Fruit fly (Drosophila melanogaster) whole organism, embryonic: Measurements from ENCODE around the gene Caf1-55.

Experiments used
- Ada2b ChIP-seq: fragments of 200-800 bp; sonication (Bioruptor generic); IDR thresholded peaks from 2 replicates; pipeline ENCODE4 v1.3.6; 2022; ENCODE audit warnings: missing biosample characterization, missing genetic modification characterization
- Atf-2 ChIP-seq: fragments of 200-800 bp; sonication (Bioruptor generic); optimal IDR thresholded peaks from 2 replicates; lab custom pipeline; 2016; ENCODE audit warnings: missing biosample characterization, missing genetic modification characterization
- CG10366 ChIP-seq: fragments of 200-800 bp; sonication (Bioruptor generic); IDR thresholded peaks from 2 replicates; pipeline ENCODE4 v1.3.6; 2022; ENCODE audit warnings: missing biosample characterization, missing genetic modification characterization
- CG12299 ChIP-seq: fragments of 200-800 bp; sonication (Bioruptor generic); optimal IDR thresholded peaks from 2 replicates; lab custom pipeline; 2018; ENCODE audit warnings: missing biosample characterization, mild to moderate bottlenecking, missing genetic modification characterization
- CG1233 ChIP-seq: fragments of 200-800 bp; sonication (Bioruptor generic); optimal IDR thresholded peaks from 4 replicates; lab custom pipeline; 2018; ENCODE audit warnings: missing biosample characterization, mild to moderate bottlenecking, missing genetic modification characterization
- CG12659 ChIP-seq: fragments of 200-800 bp; sonication (Bioruptor generic); optimal IDR thresholded peaks from 3 replicates; lab custom pipeline; 2017; ENCODE audit warnings: mild to moderate bottlenecking, missing biosample characterization, missing genetic modification reagents, missing genetic modification characterization
- CG12942 ChIP-seq: fragments of 200-800 bp; sonication (Bioruptor generic); optimal IDR thresholded peaks from 3 replicates; lab custom pipeline; 2016; ENCODE audit warnings: missing biosample characterization, missing genetic modification characterization
- CG15696 ChIP-seq: fragments of 200-800 bp; sonication (Bioruptor generic); optimal IDR thresholded peaks from 2 replicates; lab custom pipeline; 2019; ENCODE audit warnings: missing biosample characterization, mild to moderate bottlenecking, missing genetic modification characterization, moderate library complexity
- CG1602 ChIP-seq: fragments of 200-800 bp; sonication (Bioruptor generic); optimal IDR thresholded peaks from 3 replicates; lab custom pipeline; 2016; ENCODE audit warnings: missing biosample characterization, missing genetic modification characterization
- CG17912 ChIP-seq: fragments of 200-800 bp; sonication (Bioruptor generic); optimal IDR thresholded peaks from 2 replicates; lab custom pipeline; 2018; ENCODE audit warnings: missing biosample characterization, mild to moderate bottlenecking, missing genetic modification characterization
- CG30431 ChIP-seq: fragments of 200-800 bp; sonication (Bioruptor generic); optimal IDR thresholded peaks from 2 replicates; lab custom pipeline; 2017; ENCODE audit warnings: missing biosample characterization, missing genetic modification characterization
- CG33557 ChIP-seq: fragments of 200-800 bp; sonication (Bioruptor generic); optimal IDR thresholded peaks from 2 replicates; lab custom pipeline; 2019; ENCODE audit warnings: missing biosample characterization, mild to moderate bottlenecking, missing genetic modification characterization, moderate library complexity
- CG4730 ChIP-seq: fragments of 200-800 bp; sonication (Bioruptor generic); IDR thresholded peaks from 2 replicates; pipeline ENCODE4 v1.3.6; 2022; ENCODE audit warnings: missing biosample characterization, missing genetic modification characterization
- CG4820 ChIP-seq: fragments of 200-800 bp; sonication (Bioruptor generic); optimal IDR thresholded peaks from 3 replicates; lab custom pipeline; 2016; ENCODE audit warnings: missing biosample characterization, missing genetic modification characterization
- CG5180 ChIP-seq: fragments of 200-800 bp; sonication (Bioruptor generic); optimal IDR thresholded peaks from 3 replicates; lab custom pipeline; 2017; ENCODE audit warnings: missing biosample characterization, missing genetic modification characterization, mild to moderate bottlenecking, moderate library complexity, missing genetic modification reagents
- CG7556 ChIP-seq: fragments of 200-800 bp; sonication (Bioruptor generic); optimal IDR thresholded peaks from 2 replicates; lab custom pipeline; 2017; ENCODE audit warnings: missing biosample characterization, mild to moderate bottlenecking, missing genetic modification characterization
- CG7963 ChIP-seq: fragments of 200-800 bp; sonication (Bioruptor generic); IDR thresholded peaks from 3 replicates; pipeline ENCODE4 v1.3.6; 2022; ENCODE audit warnings: missing biosample characterization, missing genetic modification characterization; ENCODE audit not compliant: partially characterized antibody
- CG8281 ChIP-seq: fragments of 200-800 bp; sonication (Bioruptor generic); optimal IDR thresholded peaks from 2 replicates; lab custom pipeline; 2018; ENCODE audit warnings: missing biosample characterization, mild to moderate bottlenecking, missing genetic modification characterization, moderate library complexity
- CG9609 ChIP-seq: fragments of 200-800 bp; sonication (Bioruptor generic); optimal IDR thresholded peaks from 3 replicates; lab custom pipeline; 2016; ENCODE audit warnings: missing biosample characterization, missing genetic modification characterization
- CG9932 ChIP-seq: fragments of 200-800 bp; sonication (Bioruptor generic); IDR thresholded peaks from 2 replicates; pipeline ENCODE4 v1.3.6; 2022; ENCODE audit warnings: missing biosample characterization, missing genetic modification characterization
- Dip3 ChIP-seq: fragments of 200-800 bp; sonication (Bioruptor generic); optimal IDR thresholded peaks from 3 replicates; lab custom pipeline; 2016; ENCODE audit warnings: missing biosample characterization, missing genetic modification characterization
- Ets97D ChIP-seq: fragments of 200-800 bp; sonication (Bioruptor generic); optimal IDR thresholded peaks from 3 replicates; lab custom pipeline; 2016; ENCODE audit warnings: missing biosample characterization, missing genetic modification characterization
- Fer2 ChIP-seq: fragments of 200-800 bp; sonication (Bioruptor generic); optimal IDR thresholded peaks from 2 replicates; lab custom pipeline; 2018; ENCODE audit warnings: missing biosample characterization, mild to moderate bottlenecking, missing genetic modification characterization, moderate library complexity
- H15 ChIP-seq: fragments of 200-800 bp; sonication (Bioruptor generic); IDR thresholded peaks from 3 replicates; pipeline ENCODE4 v1.3.6; 2022; ENCODE audit warnings: missing biosample characterization, missing genetic modification characterization
- HLH3B ChIP-seq: fragments of 200-800 bp; sonication (Bioruptor generic); IDR thresholded peaks from 2 replicates; pipeline ENCODE4 v1.3.6; 2022; ENCODE audit warnings: missing biosample characterization, missing genetic modification characterization
- Med ChIP-seq: fragments of 200-800 bp; sonication (Bioruptor generic); peaks from one replicate; lab custom pipeline; 2016; ENCODE audit warnings: missing biosample characterization, missing genetic modification characterization, mild to moderate bottlenecking, inconsistent platforms, moderate library complexity
- Mrtf ChIP-seq: fragments of 200-800 bp; sonication (Bioruptor generic); IDR thresholded peaks from 3 replicates; pipeline ENCODE4 v1.3.6; 2022; ENCODE audit warnings: missing biosample characterization, missing genetic modification characterization
- Myb ChIP-seq: fragments of 200-800 bp; sonication (Bioruptor generic); optimal IDR thresholded peaks from 2 replicates; lab custom pipeline; 2016; ENCODE audit warnings: missing biosample characterization, missing genetic modification characterization
- Ravus ChIP-seq: fragments of 200-800 bp; sonication (Bioruptor generic); IDR thresholded peaks from 2 replicates; pipeline ENCODE4 v1.3.6; 2022; ENCODE audit warnings: missing biosample characterization, missing genetic modification characterization
- Xbp1 ChIP-seq: fragments of 200-800 bp; sonication (Bioruptor generic); optimal IDR thresholded peaks from 3 replicates; lab custom pipeline; 2016; ENCODE audit warnings: missing biosample characterization, mild to moderate bottlenecking, missing genetic modification characterization
- Xrp1 ChIP-seq: fragments of 200-800 bp; sonication (Bioruptor generic); IDR thresholded peaks from 2 replicates; pipeline ENCODE4 v1.3.6; 2022; ENCODE audit warnings: missing biosample characterization, missing genetic modification characterization
- abd-A ChIP-seq: fragments of 200-800 bp; sonication (Bioruptor generic); optimal IDR thresholded peaks from 3 replicates; lab custom pipeline; 2019; ENCODE audit warnings: missing biosample characterization, mild to moderate bottlenecking, missing genetic modification characterization, moderate library complexity
- al ChIP-seq: fragments of 200-800 bp; sonication (Bioruptor generic); IDR thresholded peaks from 2 replicates; pipeline ENCODE4 v1.3.6; 2022; ENCODE audit warnings: missing biosample characterization, missing genetic modification characterization
- ash1 ChIP-seq: fragments of 200-800 bp; sonication (Bioruptor generic); optimal IDR thresholded peaks from 2 replicates; lab custom pipeline; 2018; ENCODE audit warnings: missing biosample characterization, mild to moderate bottlenecking, missing genetic modification characterization
- emc ChIP-seq: fragments of 200-800 bp; sonication (Bioruptor generic); optimal IDR thresholded peaks from 2 replicates; lab custom pipeline; 2016; ENCODE audit warnings: missing biosample characterization, missing genetic modification characterization
- en ChIP-seq: fragments of 200-800 bp; sonication (Bioruptor generic); optimal IDR thresholded peaks from 2 replicates; lab custom pipeline; 2016; ENCODE audit warnings: missing biosample characterization, missing genetic modification characterization
- fd3F ChIP-seq: fragments of 200-800 bp; sonication (Bioruptor generic); optimal IDR thresholded peaks from 2 replicates; lab custom pipeline; 2018; ENCODE audit warnings: missing biosample characterization, mild to moderate bottlenecking, missing genetic modification characterization, moderate library complexity
- fd96Cb ChIP-seq: fragments of 200-800 bp; sonication (Bioruptor generic); optimal IDR thresholded peaks from 2 replicates; lab custom pipeline; 2018; ENCODE audit warnings: missing biosample characterization, mild to moderate bottlenecking, missing genetic modification characterization, moderate library complexity
- insv ChIP-seq, 2 experiments: fragments of 200-800 bp; sonication (Bioruptor generic); optimal IDR thresholded peaks; 3 replicates each; lab custom pipeline; 2016 to 2018; ENCODE audit warnings: missing biosample characterization in 2 of 2, missing genetic modification characterization in 2 of 2
- ken ChIP-seq: fragments of 200-800 bp; sonication (Bioruptor generic); IDR thresholded peaks from 3 replicates; pipeline ENCODE4 v1.3.6; 2022; ENCODE audit warnings: missing biosample characterization, missing genetic modification characterization
- lab ChIP-seq: fragments of 200-800 bp; sonication (Bioruptor generic); optimal IDR thresholded peaks from 3 replicates; lab custom pipeline; 2017; ENCODE audit warnings: missing biosample characterization, missing genetic modification characterization, mild to moderate bottlenecking, moderate library complexity, missing genetic modification reagents
- lov ChIP-seq, 2 experiments: fragments of 200-800 bp in 1 of 2; fragments of >200 bp in 1 of 2; sonication (Bioruptor generic) in 1 of 2; IDR thresholded peaks in 1 of 2; optimal IDR thresholded peaks in 1 of 2; 2 replicates in 1 of 2; 3 replicates in 1 of 2; pipeline versions ENCODE4 v1.3.6 to Lab custom; 2017 to 2022; ENCODE audit warnings: missing biosample characterization in 1 of 2, missing genetic modification characterization in 1 of 2
- mirr ChIP-seq: fragments of 200-800 bp; sonication (Bioruptor generic); optimal IDR thresholded peaks from 3 replicates; lab custom pipeline; 2018; ENCODE audit warnings: missing biosample characterization, mild to moderate bottlenecking, missing genetic modification characterization
- odd ChIP-seq: fragments of 200-800 bp; sonication (Bioruptor generic); optimal IDR thresholded peaks from 2 replicates; lab custom pipeline; 2017; ENCODE audit warnings: missing biosample characterization, mild to moderate bottlenecking, missing genetic modification characterization
- pnt ChIP-seq: fragments of 200-800 bp; sonication (Bioruptor generic); optimal IDR thresholded peaks from 3 replicates; lab custom pipeline; 2016; ENCODE audit warnings: missing biosample characterization, missing genetic modification characterization
- tio ChIP-seq: fragments of 200-800 bp; sonication (Bioruptor generic); optimal IDR thresholded peaks from 2 replicates; lab custom pipeline; 2017; ENCODE audit warnings: missing biosample characterization, missing genetic modification characterization, inconsistent platforms
- tup ChIP-seq: fragments of 200-800 bp; sonication (Bioruptor generic); optimal IDR thresholded peaks from 2 replicates; lab custom pipeline; 2016; ENCODE audit warnings: missing biosample characterization, mild to moderate bottlenecking, missing genetic modification characterization, moderate library complexity
- wor ChIP-seq: fragments of 200-800 bp; sonication (Bioruptor generic); IDR thresholded peaks from 2 replicates; pipeline ENCODE4 v1.3.6; 2022; ENCODE audit warnings: missing biosample characterization, missing genetic modification characterization

Caf1-55 gene

dm6 chr3R:15208712-15209499 is 16.5 kb upstream of the Caf1-55 start, which contains the start of the genes Spn88Eb and Mau2:
Gene Spn88Eb (minus strand): TSS chr3R:15208762.
Gene Mau2 (plus strand): TSS chr3R:15209204.
- TF ChIP-seq fd3F (GFP tag; lab: Kevin White, UChicago): peak; percentile 34
- peak; percentile 62 for TF ChIP-seq CG9609 (GFP tag; lab: Kevin White, UChicago)
- TF ChIP-seq Ravus (GFP tag; lab: Robert Waterston, UW): peak; percentile 32
- peak; percentile 61 for TF ChIP-seq CG12942 (GFP tag; lab: Kevin White, UChicago)
- TF ChIP-seq en (GFP tag; lab: Kevin White, UChicago): no peak
- TF ChIP-seq abd-A: no peak
- peak; percentile 43 for TF ChIP-seq CG1602 (GFP tag; lab: Kevin White, UChicago)
- no peak for TF ChIP-seq tio (GFP tag; lab: Kevin White, UChicago)
- peak; percentile 9 for TF ChIP-seq pnt (GFP tag; lab: Kevin White, UChicago)
- TF ChIP-seq CG12659 (GFP tag; lab: Kevin White, UChicago): peak; percentile 75
- peak; percentile 82 for TF ChIP-seq ken (GFP tag; lab: Robert Waterston, UW)
- 0 out of 2 replicates have a peak, but pooled peaks have one; percentile 24 for TF ChIP-seq Ada2b (GFP tag; lab: Robert Waterston, UW)
- TF ChIP-seq CG33557 (GFP tag; lab: Kevin White, UChicago): peak; percentile 29
- no peak for TF ChIP-seq Atf-2 (GFP tag; lab: Kevin White, UChicago)
- TF ChIP-seq Ets97D (GFP tag; lab: Kevin White, UChicago): peak; percentile 39
- TF ChIP-seq HLH3B (GFP tag; lab: Robert Waterston, UW): peak; percentile 53; the same call in 1 of the 2 replicates
- TF ChIP-seq insv (GFP tag; optimal IDR thresholded peaks at IDR 0.05; lab: Kevin White, UChicago): peak in 1 of 2 experiments; percentile 64
- TF ChIP-seq lab (GFP tag; lab: Kevin White, UChicago): no peak
- TF ChIP-seq emc (GFP tag; lab: Kevin White, UChicago): no peak
- peak; percentile 94 for TF ChIP-seq Med
- peak; percentile 95 for TF ChIP-seq CG9932
- TF ChIP-seq Myb (GFP tag; lab: Kevin White, UChicago): peak; percentile 55
- TF ChIP-seq CG7963: no peak; the same call in 1 of the 3 replicates
- TF ChIP-seq Xbp1 (GFP tag; lab: Kevin White, UChicago): peak; percentile 75
- TF ChIP-seq lov (optimal IDR thresholded peaks at IDR 0.05; lab: Kevin White, UChicago): no peak
- TF ChIP-seq lov (GFP tag; IDR thresholded peaks at IDR 0.05; lab: Robert Waterston, UW): 0 out of 3 replicates have a peak, but pooled peaks have one; percentile 18
- peak; percentile 59 for TF ChIP-seq CG7556 (GFP tag; lab: Kevin White, UChicago)
- TF ChIP-seq CG8281 (tag; lab: Kevin White, UChicago): no peak
- TF ChIP-seq CG5180: no peak
- TF ChIP-seq CG1233 (GFP tag; lab: Kevin White, UChicago): peak; percentile 43
- TF ChIP-seq CG30431: peak; percentile 48
- TF ChIP-seq odd (GFP tag; lab: Kevin White, UChicago): no peak
- peak; percentile 52 for TF ChIP-seq Fer2 (tag; lab: Kevin White, UChicago)
- TF ChIP-seq mirr (GFP tag; lab: Kevin White, UChicago): peak; percentile 51
- peak; percentile 74 for TF ChIP-seq CG10366
- no peak for TF ChIP-seq wor (GFP tag; lab: Robert Waterston, UW)
- TF ChIP-seq al (GFP tag; lab: Robert Waterston, UW): peak; percentile 70
- TF ChIP-seq CG15696 (tag; lab: Kevin White, UChicago): peak; percentile 48
- TF ChIP-seq Xrp1 (GFP tag; lab: Robert Waterston, UW): peak; percentile 78
- TF ChIP-seq CG4730 (GFP tag; lab: Robert Waterston, UW): 0 out of 2 replicates have a peak, but pooled peaks have one; percentile 30
- TF ChIP-seq Dip3 (GFP tag; lab: Kevin White, UChicago): peak; percentile 62
- peak; percentile 69; the same call in 2 of the 3 replicates for TF ChIP-seq Mrtf
- TF ChIP-seq CG17912 (GFP tag; lab: Kevin White, UChicago): peak; percentile 26
- no peak for TF ChIP-seq ash1
- TF ChIP-seq CG12299 (tag; lab: Kevin White, UChicago): no peak
- peak; percentile 28 for TF ChIP-seq fd96Cb (tag; lab: Kevin White, UChicago)
- TF ChIP-seq CG4820 (GFP tag; lab: Kevin White, UChicago): peak; percentile 48
- TF ChIP-seq tup (GFP tag; lab: Kevin White, UChicago): peak; percentile 24
- peak; percentile 61; the same call in 2 of the 3 replicates for TF ChIP-seq H15 (GFP tag; lab: Robert Waterston, UW)
